Fruit fly (Drosophila melanogaster): ENCODE measurements around the gene Cul3.

dm6 chr2L:15249682-15250081, 22.1 kb downstream of the Cul3 start:
- TF ChIP-seq usp (GFP tag; optimal IDR thresholded peaks at IDR 0.05) (no peak), EcR (GFP tag; optimal IDR thresholded peaks at IDR 0.05) (no peak), Dll (optimal IDR thresholded peaks at IDR 0.05) (no peak), pan (optimal IDR thresholded peaks at IDR 0.05) (no peak), CG8478 (optimal IDR thresholded peaks at IDR 0.05) (no peak)
